Fruit fly (Drosophila melanogaster) whole organism, prepupa: ENCODE data around the gene CG14194.

Source experiments
- CG10631 ChIP-seq: fragments of 200-800 bp; sonication (Bioruptor generic); optimal IDR thresholded peaks from 2 replicates; lab custom pipeline; 2016; ENCODE audit warnings: missing biosample characterization, missing genetic modification characterization
- CG6276 ChIP-seq: fragments of 200-800 bp; sonication (Bioruptor generic); optimal IDR thresholded peaks from 2 replicates; lab custom pipeline; 2017; ENCODE audit warnings: missing biosample characterization, mild to moderate bottlenecking, missing genetic modification characterization
- CG6808 ChIP-seq: fragments of 200-800 bp; sonication (Bioruptor generic); optimal IDR thresholded peaks from 3 replicates; lab custom pipeline; 2017; ENCODE audit warnings: missing biosample characterization, missing genetic modification characterization, mild to moderate bottlenecking, moderate library complexity, missing genetic modification reagents
- CG8119 ChIP-seq: fragments of 200-800 bp; sonication (Bioruptor generic); IDR thresholded peaks from 3 replicates; pipeline ENCODE4 v1.3.6; 2022; ENCODE audit warnings: missing biosample characterization, missing genetic modification characterization
- CG9139 ChIP-seq: fragments of 200-800 bp; sonication (Bioruptor generic); optimal IDR thresholded peaks from 3 replicates; lab custom pipeline; 2017; ENCODE audit warnings: missing biosample characterization, mild to moderate bottlenecking, missing genetic modification characterization
- Eip93F ChIP-seq: fragments of 200-800 bp; sonication (Bioruptor generic); optimal IDR thresholded peaks from 2 replicates; lab custom pipeline; 2016; ENCODE audit warnings: missing biosample characterization, mild to moderate bottlenecking, missing genetic modification characterization
- Gug ChIP-seq: fragments of 200-800 bp; sonication (Bioruptor generic); IDR thresholded peaks from 2 replicates; pipeline ENCODE4 v1.3.6; 2022; ENCODE audit warnings: missing biosample characterization, missing genetic modification characterization
- Hr38 ChIP-seq: sonication (Bioruptor generic); optimal IDR thresholded peaks from 2 replicates; lab custom pipeline; 2016; ENCODE audit warnings: missing biosample characterization, missing genetic modification characterization
- Met ChIP-seq: fragments of 200-800 bp; sonication (Bioruptor generic); optimal IDR thresholded peaks from 3 replicates; lab custom pipeline; 2016; ENCODE audit warnings: missing biosample characterization, missing genetic modification characterization
- net ChIP-seq: fragments of 200-800 bp; sonication (Bioruptor generic); optimal IDR thresholded peaks from 3 replicates; lab custom pipeline; 2016; ENCODE audit warnings: missing biosample characterization, missing genetic modification characterization
- pdm3 ChIP-seq: fragments of 200-800 bp; sonication (Bioruptor generic); optimal IDR thresholded peaks from 3 replicates; lab custom pipeline; 2016; ENCODE audit warnings: missing biosample characterization, missing genetic modification characterization
- topi ChIP-seq: fragments of 200-800 bp; sonication (Bioruptor generic); optimal IDR thresholded peaks from 3 replicates; lab custom pipeline; 2016; ENCODE audit warnings: missing biosample characterization, missing genetic modification characterization

dm6 chrX:19174092-19174491, 19.3 kb upstream of the CG14194 start:
- TF ChIP-seq Gug (GFP tag; lab: Robert Waterston, UW) = no peak
- TF ChIP-seq topi (GFP tag; lab: Kevin White, UChicago) = no peak
- TF ChIP-seq CG6276 (GFP tag; lab: Kevin White, UChicago) = no peak
- no peak for TF ChIP-seq CG6808 (GFP tag; lab: Kevin White, UChicago)
- TF ChIP-seq CG10631 (GFP tag; lab: Kevin White, UChicago) = no peak
- TF ChIP-seq net (GFP tag; lab: Kevin White, UChicago) = no peak
- TF ChIP-seq CG8119 (GFP tag; lab: Robert Waterston, UW) = no peak
- TF ChIP-seq Hr38 (GFP tag; lab: Kevin White, UChicago) = no peak
- no peak for TF ChIP-seq CG9139
- TF ChIP-seq pdm3 = no peak
- no peak for TF ChIP-seq Eip93F (GFP tag; lab: Kevin White, UChicago)
- TF ChIP-seq Met (GFP tag; lab: Kevin White, UChicago) = no peak
